Fruit fly (Drosophila melanogaster): ENCODE results near the gene Imp.

Imp gene

dm6 chrX:10857376-10857775 lies 33.3 kb upstream of the Imp start, which contains the start of the genes sofe and CG2186 (continued):
- TF ChIP-seq CG17359 (tag; optimal IDR thresholded peaks at IDR 0.05), result peak; percentile 28
- TF ChIP-seq zfh2 (GFP tag; optimal IDR thresholded peaks at IDR 0.05), result peak; percentile 56
- TF ChIP-seq CG9817 (tag; optimal IDR thresholded peaks at IDR 0.05), result peak; percentile 45
- TF ChIP-seq pita (GFP tag; optimal IDR thresholded peaks at IDR 0.05), result no peak
- no peak for TF ChIP-seq sima (GFP tag; optimal IDR thresholded peaks at IDR 0.05)
- TF ChIP-seq CG11085 (GFP tag; IDR thresholded peaks at IDR 0.05), result no peak
- peak; percentile 39 for TF ChIP-seq CrebB (tag; optimal IDR thresholded peaks at IDR 0.05)
- TF ChIP-seq CG33213 (GFP tag; optimal IDR thresholded peaks at IDR 0.05), result peak; percentile 16
- TF ChIP-seq Sox102F (GFP tag; optimal IDR thresholded peaks at IDR 0.05), result no peak
- peak; percentile 22 for TF ChIP-seq CG12744 (GFP tag; optimal IDR thresholded peaks at IDR 0.05)
- no peak for TF ChIP-seq ash1 (GFP tag; optimal IDR thresholded peaks at IDR 0.05)
- no peak for TF ChIP-seq CG7839 (tag; optimal IDR thresholded peaks at IDR 0.05)
- TF ChIP-seq CG12071 (GFP tag; optimal IDR thresholded peaks at IDR 0.05), result no peak
- TF ChIP-seq Lpt (GFP tag; optimal IDR thresholded peaks at IDR 0.05), result no peak
- TF ChIP-seq cwo (GFP tag; optimal IDR thresholded peaks at IDR 0.05), result no peak
- TF ChIP-seq CG3838 (GFP tag; optimal IDR thresholded peaks at IDR 0.05), result no peak
- peak; percentile 1 for TF ChIP-seq Side (GFP tag; optimal IDR thresholded peaks at IDR 0.05)
- TF ChIP-seq nerfin-2 (GFP tag; IDR thresholded peaks at IDR 0.05; ENCODE audit: partially characterized antibody), result peak; percentile 61
- TF ChIP-seq amos (GFP tag; IDR thresholded peaks at IDR 0.05; ENCODE audit: partially characterized antibody), result peak; percentile 85
- peak; percentile 92 for TF ChIP-seq sens (GFP tag)
- no peak for TF ChIP-seq Hand (GFP tag; optimal IDR thresholded peaks at IDR 0.05)
- no peak for TF ChIP-seq dysf (GFP tag; IDR thresholded peaks at IDR 0.05)
- peak; percentile 46 for TF ChIP-seq CG12659 (GFP tag; optimal IDR thresholded peaks at IDR 0.05)
- no peak for TF ChIP-seq sens-2 (GFP tag; IDR thresholded peaks at IDR 0.05)
- TF ChIP-seq Rfx (GFP tag; IDR thresholded peaks at IDR 0.05), result peak; percentile 70
- no peak for TF ChIP-seq Nf-YB (GFP tag; optimal IDR thresholded peaks at IDR 0.05)
- TF ChIP-seq shn (GFP tag; optimal IDR thresholded peaks at IDR 0.05), result peak; percentile 42
- TF ChIP-seq lmd (GFP tag; IDR thresholded peaks at IDR 0.05), result peak; percentile 39; the same call in 1 of the 2 replicates
- TF ChIP-seq tio (GFP tag; optimal IDR thresholded peaks at IDR 0.05), result no peak
- no peak for TF ChIP-seq toy (GFP tag; IDR thresholded peaks at IDR 0.05)
- TF ChIP-seq CG8089 (GFP tag; optimal IDR thresholded peaks at IDR 0.05), result peak; percentile 5
- TF ChIP-seq Scr (GFP tag; IDR thresholded peaks at IDR 0.05; ENCODE audit: partially characterized antibody), result peak; percentile 90
- TF ChIP-seq Nf-YA (GFP tag; IDR thresholded peaks at IDR 0.05), result no peak
- no peak for TF ChIP-seq eyg (GFP tag; optimal IDR thresholded peaks at IDR 0.05)
- peak; percentile 70 for TF ChIP-seq tna (GFP tag; IDR thresholded peaks at IDR 0.05; ENCODE audit: partially characterized antibody)
- TF ChIP-seq insv (GFP tag; optimal IDR thresholded peaks at IDR 0.05), result peak in 1 of 2 experiments; percentile 93
- TF ChIP-seq Dref (GFP tag; IDR thresholded peaks at IDR 0.05), result peak; percentile 69
- no peak for TF ChIP-seq sr (GFP tag; IDR thresholded peaks at IDR 0.05)
- TF ChIP-seq CG10959 (GFP tag; IDR thresholded peaks at IDR 0.05), result no peak
- TF ChIP-seq D19B (GFP tag; optimal IDR thresholded peaks at IDR 0.05), result no peak
- peak; percentile 83 for TF ChIP-seq HLH4C (GFP tag; IDR thresholded peaks at IDR 0.05; ENCODE audit: partially characterized antibody)
- TF ChIP-seq CG3995 (GFP tag; optimal IDR thresholded peaks at IDR 0.05), result peak; percentile 19
- TF ChIP-seq her (GFP tag; optimal IDR thresholded peaks at IDR 0.05), result no peak
- TF ChIP-seq onecut (GFP tag; IDR thresholded peaks at IDR 0.05), result no peak
- TF ChIP-seq disco-r (GFP tag; optimal IDR thresholded peaks at IDR 0.05), result no peak
- peak; percentile 39 for TF ChIP-seq CG1647 (GFP tag; optimal IDR thresholded peaks at IDR 0.05)
- peak; percentile 60; the same call in 2 of the 3 replicates for TF ChIP-seq ci (GFP tag; IDR thresholded peaks at IDR 0.05)
- no peak for TF ChIP-seq ham (GFP tag; IDR thresholded peaks at IDR 0.05)
- TF ChIP-seq CG5953 (GFP tag; IDR thresholded peaks at IDR 0.05), result no peak
- TF ChIP-seq Fer2 (tag; optimal IDR thresholded peaks at IDR 0.05), result no peak
- TF ChIP-seq Vsx1 (GFP tag; optimal IDR thresholded peaks at IDR 0.05), result no peak
- no peak for TF ChIP-seq CG8281 (tag; optimal IDR thresholded peaks at IDR 0.05)
